Fruit fly (Drosophila melanogaster) whole organism, prepupa: ENCODE measurements around the gene Ucp4B.
A peak's percentile ranks its signal among the peaks of the same experiment; 100 is the strongest.

Experiments
- Lpt ChIP-seq: fragments of 200-800 bp; sonication (Bioruptor generic); optimal IDR thresholded peaks from 3 replicates; lab custom pipeline; 2016; ENCODE audit warnings: missing biosample characterization, missing genetic modification characterization
- lz ChIP-seq: fragments of 200-800 bp; sonication (Bioruptor generic); optimal IDR thresholded peaks from 3 replicates; lab custom pipeline; 2016; ENCODE audit warnings: missing biosample characterization, missing genetic modification characterization

DNA sequence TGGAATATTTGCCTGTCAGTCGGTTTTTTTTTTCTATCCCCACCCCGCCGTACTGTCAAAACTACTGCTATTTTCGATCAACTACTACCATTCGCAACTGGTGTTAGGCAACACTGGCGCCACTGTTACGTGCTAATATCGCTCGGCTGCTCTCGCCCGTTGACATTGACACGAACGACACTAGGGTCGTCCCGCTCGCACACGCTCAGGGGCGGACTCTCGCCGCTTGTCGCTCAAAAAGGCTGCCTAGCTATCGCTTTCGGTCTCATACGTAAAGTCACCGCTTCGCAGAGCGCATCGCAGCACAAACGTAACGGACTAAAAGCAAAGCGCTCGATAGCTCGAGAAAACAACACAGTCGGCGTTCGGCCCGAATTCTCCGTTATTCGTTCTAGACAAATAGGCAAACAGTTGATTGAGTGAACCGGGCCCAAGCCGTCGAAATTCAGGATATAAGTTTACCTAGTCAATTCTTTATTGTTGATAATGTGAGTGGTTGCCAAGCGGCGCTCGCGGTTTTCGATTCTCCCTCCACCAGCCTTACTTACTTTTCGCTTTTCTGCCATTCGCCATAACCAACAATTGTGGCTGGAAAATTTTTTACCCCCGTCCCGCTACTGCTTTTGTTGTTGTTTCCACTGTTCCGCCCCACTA lies 12.8 kb downstream of the Ucp4B start:
- TF ChIP-seq Lpt = peak; percentile 2
- TF ChIP-seq lz = peak; percentile 45
